Worm (Caenorhabditis elegans) whole organism, early embryonic: Measurements from ENCODE around the gene rml-4.

Source experiments
- ama-1 ChIP-seq: fragments of 150-350 bp; optimal IDR thresholded peaks from 2 replicates; lab custom pipeline; 2014
- pes-1 ChIP-seq: fragments of 200-800 bp; sonication (Bioruptor generic); IDR thresholded peaks from 2 replicates; pipeline ENCODE4 v1.3.6; 2022; ENCODE audit warnings: missing genetic modification reagents, missing genetic modification characterization, missing compliant biosample characterization
- sea-1 ChIP-seq: fragments of 200-800 bp; sonication (Bioruptor generic); conservative IDR thresholded peaks from 2 replicates; pipeline ENCODE4 v1.3.6; 2022; ENCODE audit warnings: missing genetic modification characterization, missing compliant biosample characterization
- tra-4 ChIP-seq: sonication (generic microtip); optimal IDR thresholded peaks from 2 replicates; lab custom pipeline; 2017; ENCODE audit warnings: missing genetic modification characterization, missing compliant biosample characterization

- TF ChIP-seq pes-1 (GFP tag; lab: Robert Waterston, UW) = no peak
- no peak for TF ChIP-seq sea-1 (GFP tag; lab: Robert Waterston, UW)
- TF ChIP-seq tra-4 (tag; lab: Kevin White, UChicago) = no peak
- no peak for TF ChIP-seq ama-1 (lab: Kevin White, UChicago)
Measured at ce11 chrII:4326420-4326819, 31.5 kb downstream of the rml-4 start, which contains the start of gene pfd-2.
